Worm (Caenorhabditis elegans) whole organism, L3 larva: ENCODE data around the gene mif-2.

Source experiments
- ceh-82 ChIP-seq: fragments of 150-350 bp; optimal IDR thresholded peaks from 2 replicates; lab custom pipeline; 2014; ENCODE audit warnings: missing biosample characterization, missing genetic modification characterization
- ceh-9 ChIP-seq: sonication (generic microtip); optimal IDR thresholded peaks from 2 replicates; lab custom pipeline; 2018; ENCODE audit warnings: missing biosample characterization, missing genetic modification characterization
- elt-1 ChIP-seq: fragments of 150-350 bp; optimal IDR thresholded peaks from 2 replicates; lab custom pipeline; 2014; ENCODE audit warnings: missing biosample characterization, missing genetic modification characterization
- elt-2 ChIP-seq: sonication (generic microtip); optimal IDR thresholded peaks from 2 replicates; lab custom pipeline; 2016; ENCODE audit warnings: missing genetic modification reagents, mild to moderate bottlenecking, missing genetic modification characterization, missing compliant biosample characterization
- jun-1 ChIP-seq: fragments of 150-350 bp; optimal IDR thresholded peaks from 2 replicates; lab custom pipeline; 2014; ENCODE audit warnings: missing biosample characterization, missing genetic modification reagents, missing genetic modification characterization
- lin-39 ChIP-seq: fragments of 150-350 bp; optimal IDR thresholded peaks from 2 replicates; lab custom pipeline; 2018; ENCODE audit warnings: missing biosample characterization, missing genetic modification reagents, missing genetic modification characterization
- nhr-11 ChIP-seq: fragments of 150-350 bp; optimal IDR thresholded peaks from 2 replicates; lab custom pipeline; 2014; ENCODE audit warnings: missing biosample characterization, missing genetic modification characterization
- nhr-237 ChIP-seq: fragments of 150-350 bp; optimal IDR thresholded peaks from 2 replicates; lab custom pipeline; 2014; ENCODE audit warnings: missing biosample characterization, missing genetic modification characterization
- skn-1 ChIP-seq: fragments of 150-350 bp; optimal IDR thresholded peaks from 2 replicates; lab custom pipeline; 2014; ENCODE audit warnings: missing biosample characterization, missing genetic modification characterization
- snpc-4 ChIP-seq: fragments of 150-350 bp; optimal IDR thresholded peaks from 2 replicates; lab custom pipeline; 2014; ENCODE audit warnings: missing biosample characterization, missing genetic modification characterization
- tbx-2 ChIP-seq: sonication (generic microtip); optimal IDR thresholded peaks from 2 replicates; lab custom pipeline; 2016; ENCODE audit warnings: mild to moderate bottlenecking, missing genetic modification characterization, missing compliant biosample characterization
- unc-39 ChIP-seq: sonication (generic microtip); optimal IDR thresholded peaks from 4 replicates; lab custom pipeline; 2017; ENCODE audit warnings: missing biosample characterization, missing genetic modification characterization
- unc-62 ChIP-seq: fragments of 150-350 bp; sonication (generic microtip); optimal IDR thresholded peaks from 4 replicates; lab custom pipeline; 2014; ENCODE audit warnings: missing biosample characterization, missing genetic modification reagents, missing genetic modification characterization
- zag-1 ChIP-seq: fragments of 150-350 bp; optimal IDR thresholded peaks from 2 replicates; lab custom pipeline; 2014; ENCODE audit warnings: missing biosample characterization, missing genetic modification characterization

DNA sequence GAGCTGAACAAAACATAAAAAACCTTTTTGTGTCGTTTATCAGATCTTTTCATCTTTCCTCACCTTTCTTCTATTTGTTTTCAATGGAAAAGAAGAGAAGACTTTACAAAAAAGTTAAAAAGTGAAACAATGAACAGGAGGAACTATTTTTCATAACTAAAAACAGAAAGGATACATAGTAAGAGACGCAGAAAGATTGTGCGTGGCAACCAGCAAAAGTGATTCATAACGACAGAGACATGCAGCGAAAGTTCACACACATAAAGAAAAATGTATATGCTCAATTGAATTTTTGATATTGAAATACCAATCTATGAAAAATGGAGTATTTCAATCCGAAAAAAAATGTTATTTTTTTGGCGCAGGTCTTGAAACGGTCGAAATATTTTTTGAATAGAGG, 11.6 kb upstream of the mif-2 start:
- no peak for TF ChIP-seq lin-39 (tag; lab: Kevin White, UChicago)
- no peak for TF ChIP-seq zag-1 (tag; lab: Kevin White, UChicago)
- TF ChIP-seq nhr-237 (tag; lab: Kevin White, UChicago), result no peak
- TF ChIP-seq nhr-11 (tag; lab: Kevin White, UChicago), result no peak
- no peak for TF ChIP-seq elt-1 (tag; lab: Kevin White, UChicago)
- TF ChIP-seq ceh-82 (tag; lab: Kevin White, UChicago), result no peak
- no peak for TF ChIP-seq unc-39
- TF ChIP-seq ceh-9, result no peak
- TF ChIP-seq skn-1 (tag; lab: Kevin White, UChicago), result no peak
- no peak for TF ChIP-seq jun-1
- TF ChIP-seq snpc-4 (tag; lab: Kevin White, UChicago), result no peak
- no peak for TF ChIP-seq tbx-2 (tag; lab: Kevin White, UChicago)
- no peak for TF ChIP-seq unc-62 (GFP tag; lab: Kevin White, UChicago)
- no peak for TF ChIP-seq elt-2 (tag; lab: Kevin White, UChicago)
